Fruit fly (Drosophila melanogaster) whole organism, embryonic: ENCODE results near the gene CG13843.

Source experiments
- Ada2b ChIP-seq: fragments of 200-800 bp; sonication (Bioruptor generic); IDR thresholded peaks from 2 replicates; pipeline ENCODE4 v1.3.6; 2022; ENCODE audit warnings: missing biosample characterization, missing genetic modification characterization
- CG10274 ChIP-seq: fragments of 200-800 bp; sonication (Bioruptor generic); optimal IDR thresholded peaks from 3 replicates; lab custom pipeline; 2017; ENCODE audit warnings: missing biosample characterization, mild to moderate bottlenecking, missing genetic modification characterization
- CG11696 ChIP-seq: fragments of 200-800 bp; sonication (Bioruptor generic); IDR thresholded peaks from 2 replicates; pipeline ENCODE4 v1.3.6; 2022; ENCODE audit warnings: missing biosample characterization, missing genetic modification characterization
- CG12155 ChIP-seq: fragments of 200-800 bp; sonication (Bioruptor generic); optimal IDR thresholded peaks from 3 replicates; lab custom pipeline; 2016; ENCODE audit warnings: missing biosample characterization, missing genetic modification characterization
- CG1233 ChIP-seq: fragments of 200-800 bp; sonication (Bioruptor generic); optimal IDR thresholded peaks from 4 replicates; lab custom pipeline; 2018; ENCODE audit warnings: missing biosample characterization, mild to moderate bottlenecking, missing genetic modification characterization
- CG12659 ChIP-seq: fragments of 200-800 bp; sonication (Bioruptor generic); optimal IDR thresholded peaks from 3 replicates; lab custom pipeline; 2017; ENCODE audit warnings: mild to moderate bottlenecking, missing biosample characterization, missing genetic modification reagents, missing genetic modification characterization
- CG12744 ChIP-seq: fragments of 200-800 bp; sonication (Bioruptor generic); optimal IDR thresholded peaks from 2 replicates; lab custom pipeline; 2016; ENCODE audit warnings: missing biosample characterization, missing genetic modification characterization
- CG12769 ChIP-seq: fragments of 200-800 bp; sonication (Bioruptor generic); optimal IDR thresholded peaks from 2 replicates; lab custom pipeline; 2019; ENCODE audit warnings: missing biosample characterization, mild to moderate bottlenecking, missing genetic modification characterization, moderate library complexity
- CG14050 ChIP-seq: fragments of 200-800 bp; sonication (Bioruptor generic); IDR thresholded peaks from 3 replicates; pipeline ENCODE4 v1.3.6; 2022; ENCODE audit warnings: missing biosample characterization, missing genetic modification characterization
- CG1792 ChIP-seq: fragments of 200-800 bp; sonication (Bioruptor generic); optimal IDR thresholded peaks from 2 replicates; lab custom pipeline; 2016; ENCODE audit warnings: missing biosample characterization, missing genetic modification characterization
- CG18476 ChIP-seq: fragments of 200-800 bp; sonication (Bioruptor generic); optimal IDR thresholded peaks from 2 replicates; lab custom pipeline; 2016; ENCODE audit warnings: missing biosample characterization, mild to moderate bottlenecking, missing genetic modification characterization
- CG18619 ChIP-seq: fragments of 200-800 bp; sonication (Bioruptor generic); optimal IDR thresholded peaks from 3 replicates; lab custom pipeline; 2017; ENCODE audit warnings: missing biosample characterization, mild to moderate bottlenecking, missing genetic modification characterization
- CG18764 ChIP-seq: fragments of 200-800 bp; sonication (Bioruptor generic); optimal IDR thresholded peaks from 3 replicates; lab custom pipeline; 2016; ENCODE audit warnings: missing biosample characterization, missing genetic modification characterization
- CG32772 ChIP-seq: fragments of 200-800 bp; sonication (Bioruptor generic); IDR thresholded peaks from 2 replicates; pipeline ENCODE4 v1.3.6; 2022; ENCODE audit warnings: missing biosample characterization, missing genetic modification characterization
- CG3726 ChIP-seq: fragments of 200-800 bp; sonication (Bioruptor generic); IDR thresholded peaks from 3 replicates; pipeline ENCODE4, ENCODE4 v1.3.6; 2022; ENCODE audit warnings: missing biosample characterization, missing genetic modification characterization
- CG6654 ChIP-seq: fragments of 200-800 bp; sonication (Bioruptor generic); optimal IDR thresholded peaks from 2 replicates; lab custom pipeline; 2017; ENCODE audit warnings: missing biosample characterization, mild to moderate bottlenecking, missing genetic modification characterization
- CG8359 ChIP-seq: fragments of 200-800 bp; sonication (Bioruptor generic); optimal IDR thresholded peaks from 2 replicates; lab custom pipeline; 2017; ENCODE audit warnings: missing biosample characterization, mild to moderate bottlenecking, missing genetic modification characterization, borderline replicate concordance
- CG9876 ChIP-seq: fragments of 200-800 bp; sonication (Bioruptor generic); optimal IDR thresholded peaks from 2 replicates; lab custom pipeline; 2016; ENCODE audit warnings: missing biosample characterization, missing genetic modification characterization
- Camta ChIP-seq: fragments of 200-800 bp; sonication (Bioruptor generic); optimal IDR thresholded peaks from 2 replicates; lab custom pipeline; 2016; ENCODE audit warnings: missing biosample characterization, missing genetic modification characterization
- D19A ChIP-seq: fragments of 200-800 bp; optimal IDR thresholded peaks from 3 replicates; lab custom pipeline; 2019; ENCODE audit warnings: missing biosample characterization, mild to moderate bottlenecking, missing genetic modification characterization, moderate library complexity
- D19B ChIP-seq: fragments of 200-800 bp; sonication (Bioruptor generic); optimal IDR thresholded peaks from 2 replicates; lab custom pipeline; 2017; ENCODE audit warnings: missing biosample characterization, mild to moderate bottlenecking, missing genetic modification characterization
- Dll ChIP-seq: fragments of 200-800 bp; sonication (Bioruptor generic); IDR thresholded peaks from 4 replicates; pipeline ENCODE4 v1.3.6; 2022; ENCODE audit warnings: missing biosample characterization, missing genetic modification characterization; ENCODE audit not compliant: partially characterized antibody
- ERR ChIP-seq: fragments of 200-800 bp; sonication (Bioruptor generic); optimal IDR thresholded peaks from 2 replicates; lab custom pipeline; 2016; ENCODE audit warnings: missing biosample characterization, missing genetic modification characterization
- Hand ChIP-seq: fragments of 200-800 bp; sonication (Bioruptor generic); optimal IDR thresholded peaks from 2 replicates; lab custom pipeline; 2017; ENCODE audit warnings: mild to moderate bottlenecking, missing biosample characterization, missing genetic modification reagents, missing genetic modification characterization
- Hr78 ChIP-seq, 2 experiments: fragments of 200-800 bp in 1 of 2; fragments of >200 bp in 1 of 2; sonication (Bioruptor generic) in 1 of 2; optimal IDR thresholded peaks; 2 replicates each; lab custom pipeline; 2017 to 2019; ENCODE audit warnings: missing biosample characterization in 2 of 2, missing genetic modification characterization in 2 of 2, mild to moderate bottlenecking in 1 of 2, moderate library complexity in 1 of 2
- MTF-1 ChIP-seq: fragments of 200-800 bp; sonication (Bioruptor generic); optimal IDR thresholded peaks from 2 replicates; lab custom pipeline; 2018; ENCODE audit warnings: missing biosample characterization, mild to moderate bottlenecking, missing genetic modification characterization, borderline replicate concordance
- Med ChIP-seq: fragments of 200-800 bp; sonication (Bioruptor generic); peaks from one replicate; lab custom pipeline; 2016; ENCODE audit warnings: missing biosample characterization, missing genetic modification characterization, mild to moderate bottlenecking, inconsistent platforms, moderate library complexity
- Side ChIP-seq: fragments of 200-800 bp; sonication (Bioruptor generic); optimal IDR thresholded peaks from 2 replicates; lab custom pipeline; 2016; ENCODE audit warnings: missing biosample characterization, missing genetic modification characterization
- Sin3A ChIP-seq: fragments of >200 bp; optimal IDR thresholded peaks from 2 replicates; lab custom pipeline; 2018
- Trl ChIP-seq, 3 experiments: fragments of >200 bp in 2 of 3; fragments of 200-800 bp in 1 of 3; sonication (Bioruptor generic) in 1 of 3; optimal IDR thresholded peaks; 2 replicates in 1 of 3; 3 replicates in 2 of 3; lab custom pipeline; 2016 to 2017; ENCODE audit warnings: missing biosample characterization in 1 of 3, missing genetic modification characterization in 1 of 3
- Xrp1 ChIP-seq: fragments of 200-800 bp; sonication (Bioruptor generic); IDR thresholded peaks from 2 replicates; pipeline ENCODE4 v1.3.6; 2022; ENCODE audit warnings: missing biosample characterization, missing genetic modification characterization
- ase ChIP-seq: fragments of 200-800 bp; sonication (Bioruptor generic); IDR thresholded peaks from 3 replicates; pipeline ENCODE4 v1.3.6; 2022; ENCODE audit warnings: missing biosample characterization, missing genetic modification characterization
- bigmax ChIP-seq: fragments of 200-800 bp; sonication (Bioruptor generic); optimal IDR thresholded peaks from 2 replicates; lab custom pipeline; 2018; ENCODE audit warnings: missing biosample characterization, mild to moderate bottlenecking, missing genetic modification characterization
- cas ChIP-seq: fragments of 200-800 bp; sonication (Bioruptor generic); IDR thresholded peaks from 2 replicates; pipeline ENCODE4 v1.3.6; 2022; ENCODE audit warnings: missing biosample characterization, missing genetic modification characterization
- chinmo ChIP-seq: fragments of 200-800 bp; sonication (Bioruptor generic); IDR thresholded peaks from 4 replicates; pipeline ENCODE4 v1.3.6; 2022; ENCODE audit warnings: missing biosample characterization, missing genetic modification characterization; ENCODE audit not compliant: partially characterized antibody
- crol ChIP-seq: fragments of 200-800 bp; sonication (Bioruptor generic); IDR thresholded peaks from 2 replicates; pipeline ENCODE4 v1.3.6; 2022; ENCODE audit warnings: missing biosample characterization, missing genetic modification characterization
- dmrt99B ChIP-seq: fragments of 200-800 bp; sonication (Bioruptor generic); optimal IDR thresholded peaks from 2 replicates; lab custom pipeline; 2018; ENCODE audit warnings: missing biosample characterization, mild to moderate bottlenecking, missing genetic modification characterization, moderate library complexity
- esg ChIP-seq: fragments of 200-800 bp; sonication (Bioruptor generic); conservative IDR thresholded peaks from 2 replicates; pipeline ENCODE4 v1.3.6; 2022; ENCODE audit warnings: missing biosample characterization, missing genetic modification characterization
- jumu ChIP-seq: fragments of 200-800 bp; sonication (Bioruptor generic); optimal IDR thresholded peaks from 3 replicates; lab custom pipeline; 2016; ENCODE audit warnings: missing biosample characterization, missing genetic modification characterization
- kah ChIP-seq: fragments of 200-800 bp; sonication (Bioruptor generic); optimal IDR thresholded peaks from 2 replicates; lab custom pipeline; 2018; ENCODE audit warnings: missing biosample characterization, mild to moderate bottlenecking, missing genetic modification characterization
- kay ChIP-seq: fragments of 200-800 bp; sonication (Bioruptor generic); optimal IDR thresholded peaks from 2 replicates; lab custom pipeline; 2016; ENCODE audit warnings: missing biosample characterization, missing genetic modification characterization
- odd ChIP-seq: fragments of 200-800 bp; sonication (Bioruptor generic); optimal IDR thresholded peaks from 2 replicates; lab custom pipeline; 2017; ENCODE audit warnings: missing biosample characterization, mild to moderate bottlenecking, missing genetic modification characterization
- org-1 ChIP-seq: fragments of 200-800 bp; sonication (Bioruptor generic); optimal IDR thresholded peaks from 2 replicates; lab custom pipeline; 2017; ENCODE audit warnings: missing biosample characterization, missing genetic modification characterization
- otp ChIP-seq: fragments of 200-800 bp; sonication (Bioruptor generic); IDR thresholded peaks from 3 replicates; pipeline ENCODE4, ENCODE4 v1.3.6; 2022; ENCODE audit warnings: missing biosample characterization, missing genetic modification characterization
- pita ChIP-seq: fragments of 200-800 bp; sonication (Bioruptor generic); optimal IDR thresholded peaks from 2 replicates; lab custom pipeline; 2017; ENCODE audit warnings: missing biosample characterization, mild to moderate bottlenecking, missing genetic modification characterization
- sima ChIP-seq: fragments of 200-800 bp; sonication (Bioruptor generic); optimal IDR thresholded peaks from 2 replicates; lab custom pipeline; 2016; ENCODE audit warnings: missing biosample characterization, missing genetic modification characterization
- sisA ChIP-seq: fragments of 200-800 bp; sonication (Bioruptor generic); IDR thresholded peaks from 2 replicates; pipeline ENCODE4 v1.3.6; 2022; ENCODE audit warnings: missing biosample characterization, missing genetic modification characterization
- sr ChIP-seq: fragments of 200-800 bp; sonication (Bioruptor generic); IDR thresholded peaks from 3 replicates; pipeline ENCODE4 v1.3.6; 2022; ENCODE audit warnings: missing biosample characterization, missing genetic modification characterization
- tup ChIP-seq: fragments of 200-800 bp; sonication (Bioruptor generic); optimal IDR thresholded peaks from 2 replicates; lab custom pipeline; 2016; ENCODE audit warnings: missing biosample characterization, mild to moderate bottlenecking, missing genetic modification characterization, moderate library complexity
- vvl ChIP-seq: fragments of 200-800 bp; sonication (Bioruptor generic); IDR thresholded peaks from 2 replicates; pipeline ENCODE4 v1.3.6; 2022; ENCODE audit warnings: missing biosample characterization, missing genetic modification characterization
- wor ChIP-seq: fragments of 200-800 bp; sonication (Bioruptor generic); IDR thresholded peaks from 2 replicates; pipeline ENCODE4 v1.3.6; 2022; ENCODE audit warnings: missing biosample characterization, missing genetic modification characterization

The CG13843 gene

dm6 chr3R:22596450-22596849 lies 12.8 kb upstream of the CG13843 start (continued):
- TF ChIP-seq MTF-1 (peak; percentile 70), cas (no peak), kah (no peak), pita (no peak), CG1792 (GFP tag; lab: Kevin White, UChicago) (peak; percentile 25), sr (GFP tag; lab: Robert Waterston, UW) (peak; percentile 54; the same call in 1 of the 3 replicates), CG12659 (GFP tag; lab: Kevin White, UChicago) (peak; percentile 19), vvl (peak; percentile 43; the same call in 1 of the 2 replicates), CG1233 (GFP tag; lab: Kevin White, UChicago) (peak; percentile 54), dmrt99B (tag; lab: Kevin White, UChicago) (peak; percentile 34), Xrp1 (GFP tag; lab: Robert Waterston, UW) (peak; percentile 79), wor (GFP tag; lab: Robert Waterston, UW) (no peak), D19A (peak; percentile 5), bigmax (no peak), Sin3A (lab: Kevin White, UChicago) (no peak), CG10274 (GFP tag; lab: Kevin White, UChicago) (peak; percentile 9), CG18619 (peak; percentile 29), Dll (no peak), Ada2b (GFP tag; lab: Robert Waterston, UW) (no peak), org-1 (peak; percentile 40), odd (GFP tag; lab: Kevin White, UChicago) (peak; percentile 18), sisA (GFP tag; lab: Robert Waterston, UW) (no peak), otp (GFP tag; lab: Robert Waterston, UW) (peak; percentile 74; the same call in 2 of the 3 replicates), CG3726 (GFP tag; lab: Robert Waterston, UW) (peak; percentile 57; the same call in 1 of the 3 replicates), crol (GFP tag; lab: Robert Waterston, UW) (no peak), tup (GFP tag; lab: Kevin White, UChicago) (peak; percentile 19), D19B (GFP tag; lab: Kevin White, UChicago) (no peak), CG18764 (GFP tag; lab: Kevin White, UChicago) (peak; percentile 43), CG18476 (GFP tag; lab: Kevin White, UChicago) (no peak), sima (GFP tag; lab: Kevin White, UChicago) (no peak), Hr78 (GFP tag; optimal IDR thresholded peaks at IDR 0.05; lab: Kevin White, UChicago) (no peak), CG9876 (GFP tag; lab: Kevin White, UChicago) (no peak), kay (GFP tag; lab: Kevin White, UChicago) (no peak), CG12155 (GFP tag; lab: Kevin White, UChicago) (no peak), CG12744 (GFP tag; lab: Kevin White, UChicago) (peak; percentile 29), CG32772 (GFP tag; lab: Robert Waterston, UW) (peak; percentile 34; the same call in 1 of the 2 replicates), CG14050 (GFP tag; lab: Robert Waterston, UW) (0 out of 3 replicates have a peak, but pooled peaks have one; percentile 23), jumu (GFP tag; lab: Kevin White, UChicago) (no peak), chinmo (0 out of 4 replicates have a peak, but pooled peaks have one; percentile 37), CG8359 (GFP tag; lab: Kevin White, UChicago) (peak; percentile 27), ase (GFP tag; lab: Robert Waterston, UW) (peak; percentile 54; the same call in 1 of the 3 replicates), Side (GFP tag; lab: Kevin White, UChicago) (peak; percentile 32), ERR (GFP tag; lab: Kevin White, UChicago) (peak; percentile 1), Med (peak; percentile 93), Camta (GFP tag; lab: Kevin White, UChicago) (peak; percentile 31), CG6654 (no peak), CG11696 (GFP tag; lab: Robert Waterston, UW) (no peak; the same call in 1 of the 2 replicates), CG12769 (peak; percentile 63), Trl (optimal IDR thresholded peaks at IDR 0.05; lab: Kevin White, UChicago) (no peak), Trl (GFP tag; optimal IDR thresholded peaks at IDR 0.05; lab: Kevin White, UChicago) (peak; percentile 67), Hand (GFP tag; lab: Kevin White, UChicago) (no peak), esg (GFP tag; lab: Robert Waterston, UW) (no peak)
